Worm (Caenorhabditis elegans): ENCODE measurements around the gene Y37E11B.7.

DNA sequence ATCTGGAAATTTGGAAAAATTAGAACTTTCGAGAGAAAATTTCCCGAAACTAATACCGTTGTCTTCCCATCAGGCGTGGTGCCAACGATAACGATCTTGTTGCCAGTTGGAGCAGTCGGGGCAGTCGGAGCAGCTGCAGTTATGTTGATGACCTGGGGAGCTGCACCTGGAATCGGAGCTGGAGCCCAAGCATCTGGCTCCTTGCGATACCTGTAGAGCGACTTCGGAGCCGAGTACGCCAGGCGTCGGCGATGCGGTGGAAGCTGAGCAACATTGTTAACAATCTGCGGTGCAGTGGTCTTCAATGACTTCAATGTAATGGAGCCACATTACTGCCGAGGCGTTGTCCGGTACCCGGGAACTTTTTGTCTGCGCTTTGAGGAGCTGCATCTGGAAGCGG lies 1.9 kb upstream of the Y37E11B.7 start:
- TF ChIP-seq tbx-8 (GFP tag; optimal IDR thresholded peaks at IDR 0.05), result no peak
- TF ChIP-seq nhr-237 (tag; optimal IDR thresholded peaks at IDR 0.05), result no peak
- TF ChIP-seq unc-62 (GFP tag; optimal IDR thresholded peaks at IDR 0.05), result no peak
- no peak for TF ChIP-seq flh-1 (GFP tag; optimal IDR thresholded peaks at IDR 0.05)
- no peak for TF ChIP-seq elt-3 (tag; optimal IDR thresholded peaks at IDR 0.05)
- no peak for TF ChIP-seq ceh-83 (GFP tag; optimal IDR thresholded peaks at IDR 0.05)
- TF ChIP-seq mls-2 (tag; optimal IDR thresholded peaks at IDR 0.05), result no peak
- TF ChIP-seq nhr-28 (tag; optimal IDR thresholded peaks at IDR 0.05), result no peak
- no peak for TF ChIP-seq snpc-4 (tag; optimal IDR thresholded peaks at IDR 0.05)
- TF ChIP-seq nhr-2 (tag; optimal IDR thresholded peaks at IDR 0.05), result no peak
- TF ChIP-seq ztf-11 (tag; optimal IDR thresholded peaks at IDR 0.05), result no peak
- TF ChIP-seq blmp-1 (tag; optimal IDR thresholded peaks at IDR 0.05), result no peak
